Worm (Caenorhabditis elegans) whole organism, young adult: ENCODE results near the gene nlr-1.
A peak's percentile ranks its signal among the peaks of the same experiment; 100 is the strongest.

Experiments
- B0019.2 ChIP-seq: fragments of 200-800 bp; sonication (Bioruptor generic); conservative IDR thresholded peaks from 2 replicates; pipeline ENCODE4 v1.3.6; 2022; ENCODE audit warnings: missing genetic modification reagents, missing genetic modification characterization, missing compliant biosample characterization
- B0035.1 ChIP-seq: sonication (generic microtip); optimal IDR thresholded peaks from 2 replicates; lab custom pipeline; 2016; ENCODE audit warnings: missing genetic modification characterization, mild to moderate bottlenecking, missing compliant biosample characterization, missing genotype, missing genetic modification reagents
- C17E4.6 ChIP-seq: fragments of 200-800 bp; sonication (Bioruptor generic); IDR thresholded peaks from 2 replicates; pipeline ENCODE4 v1.3.6; 2022; ENCODE audit warnings: missing genetic modification reagents, missing genetic modification characterization, missing compliant biosample characterization
- F10E7.11 ChIP-seq: sonication (generic microtip); optimal IDR thresholded peaks from 2 replicates; lab custom pipeline; 2017; ENCODE audit warnings: mild to moderate bottlenecking, missing genetic modification characterization, moderate library complexity, missing compliant biosample characterization
- F52B5.7 ChIP-seq: sonication (generic microtip); optimal IDR thresholded peaks from 2 replicates; lab custom pipeline; 2016; ENCODE audit warnings: mild to moderate bottlenecking, missing genetic modification characterization, missing compliant biosample characterization
- F55B11.4 ChIP-seq: sonication (generic microtip); optimal IDR thresholded peaks from 2 replicates; lab custom pipeline; 2016; ENCODE audit warnings: missing compliant biosample characterization, missing genetic modification characterization, borderline replicate concordance; ENCODE audit not compliant: insufficient read depth
- F57A8.1 ChIP-seq: fragments of 200-800 bp; sonication (Bioruptor generic); optimal IDR thresholded peaks from 2 replicates; lab custom pipeline; 2018; ENCODE audit warnings: mild to moderate bottlenecking, missing genetic modification characterization, moderate library complexity, missing compliant biosample characterization
- K12H6.12 ChIP-seq: fragments of 200-800 bp; sonication (Bioruptor generic); optimal IDR thresholded peaks from 2 replicates; lab custom pipeline; 2018; ENCODE audit warnings: mild to moderate bottlenecking, missing genetic modification characterization, missing compliant biosample characterization
- Y53F4B.3 ChIP-seq: fragments of 200-800 bp; sonication (Bioruptor generic); IDR thresholded peaks from 2 replicates; pipeline ENCODE4 v1.3.6; 2022; ENCODE audit warnings: missing genetic modification reagents, missing genetic modification characterization, missing compliant biosample characterization
- Y53G8AR.9 ChIP-seq: fragments of 200-800 bp; sonication (Bioruptor generic); conservative IDR thresholded peaks from 2 replicates; pipeline ENCODE4 v1.3.6; 2022; ENCODE audit warnings: missing genetic modification reagents, missing genetic modification characterization, missing compliant biosample characterization
- ZK185.1 ChIP-seq: sonication (generic microtip); optimal IDR thresholded peaks from 2 replicates; lab custom pipeline; 2016; ENCODE audit warnings: mild to moderate bottlenecking, missing genetic modification characterization, missing compliant biosample characterization; ENCODE audit not compliant: poor library complexity, severe bottlenecking
- ama-1 ChIP-seq, 3 experiments: fragments of 150-350 bp in 1 of 3; sonication (generic microtip) in 2 of 3; optimal IDR thresholded peaks; 2 replicates each; lab custom pipeline; 2014 to 2018; ENCODE audit warnings: missing biosample characterization in 2 of 3, missing genetic modification characterization in 2 of 3, missing genetic modification reagents in 2 of 3
- aptf-2 ChIP-seq: fragments of 200-800 bp; sonication (Bioruptor generic); conservative IDR thresholded peaks from 2 replicates; pipeline ENCODE4 v1.3.6; 2022; ENCODE audit warnings: missing genetic modification reagents, missing genetic modification characterization, missing compliant biosample characterization
- aptf-3 ChIP-seq: fragments of 200-800 bp; sonication (Bioruptor generic); IDR thresholded peaks from 2 replicates; pipeline ENCODE4 v1.3.6; 2022; ENCODE audit warnings: missing genetic modification characterization, missing compliant biosample characterization
- attf-5 ChIP-seq: fragments of 200-800 bp; sonication (Bioruptor generic); optimal IDR thresholded peaks from 2 replicates; lab custom pipeline; 2018; ENCODE audit warnings: mild to moderate bottlenecking, missing genetic modification characterization, missing compliant biosample characterization
- bed-1 ChIP-seq: fragments of 200-800 bp; sonication (Bioruptor generic); IDR thresholded peaks from 2 replicates; pipeline ENCODE4 v1.3.6; 2022; ENCODE audit warnings: missing genetic modification reagents, missing genetic modification characterization, missing compliant biosample characterization
- cebp-1 ChIP-seq, 2 experiments: fragments of 200-800 bp in 1 of 2; sonication (Bioruptor generic) in 1 of 2; sonication (generic microtip) in 1 of 2; IDR thresholded peaks in 1 of 2; optimal IDR thresholded peaks in 1 of 2; 2 replicates each; pipeline versions ENCODE4 v1.3.6 to Lab custom; 2017 to 2022; ENCODE audit warnings: missing compliant biosample characterization in 2 of 2, missing genetic modification characterization in 2 of 2, mild to moderate bottlenecking in 1 of 2, missing genetic modification reagents in 1 of 2, moderate library complexity in 1 of 2
- cebp-2 ChIP-seq: fragments of 200-800 bp; sonication (Bioruptor generic); IDR thresholded peaks from 2 replicates; pipeline ENCODE4 v1.3.6; 2022; ENCODE audit warnings: missing genetic modification characterization, missing compliant biosample characterization
- ceh-40 ChIP-seq: fragments of 200-800 bp; sonication (Bioruptor generic); IDR thresholded peaks from 2 replicates; pipeline ENCODE4 v1.3.6; 2022; ENCODE audit warnings: missing genetic modification characterization, missing compliant biosample characterization
- ceh-58 ChIP-seq: fragments of 200-800 bp; sonication (Bioruptor generic); IDR thresholded peaks from 2 replicates; pipeline ENCODE4 v1.3.6; 2022; ENCODE audit warnings: missing genetic modification characterization, missing compliant biosample characterization
- ceh-79 ChIP-seq: sonication (generic microtip); optimal IDR thresholded peaks from 2 replicates; lab custom pipeline; 2017; ENCODE audit warnings: mild to moderate bottlenecking, missing genetic modification characterization, missing compliant biosample characterization
- dox-1 ChIP-seq: fragments of 200-800 bp; sonication (Bioruptor generic); IDR thresholded peaks from 2 replicates; pipeline ENCODE4 v1.3.6; 2022; ENCODE audit warnings: missing genetic modification reagents, missing genetic modification characterization, missing compliant biosample characterization
- dpl-1 ChIP-seq: fragments of 150-350 bp; optimal IDR thresholded peaks from 2 replicates; lab custom pipeline; 2014; ENCODE audit warnings: missing biosample characterization, missing genetic modification reagents, missing genetic modification characterization
- efl-1 ChIP-seq: fragments of 150-350 bp; optimal IDR thresholded peaks from 2 replicates; lab custom pipeline; 2014; ENCODE audit warnings: missing biosample characterization, missing genetic modification reagents, missing genetic modification characterization
- egl-44 ChIP-seq: fragments of 200-800 bp; sonication (Bioruptor generic); IDR thresholded peaks from 2 replicates; pipeline ENCODE4 v1.3.6; 2022; ENCODE audit warnings: missing genetic modification reagents, missing genetic modification characterization, missing compliant biosample characterization
- egrh-3 ChIP-seq: fragments of 200-800 bp; sonication (Bioruptor generic); IDR thresholded peaks from 2 replicates; pipeline ENCODE4 v1.3.6; 2022; ENCODE audit warnings: missing genetic modification reagents, missing genetic modification characterization, missing compliant biosample characterization
- him-1 ChIP-seq: sonication (generic microtip); optimal IDR thresholded peaks from 2 replicates; lab custom pipeline; 2016; ENCODE audit warnings: missing genotype, missing genetic modification reagents, missing genetic modification characterization, missing compliant biosample characterization
- hmg-1.2 ChIP-seq: fragments of 200-800 bp; sonication (Bioruptor generic); IDR thresholded peaks from 2 replicates; pipeline ENCODE4 v1.3.6; 2022; ENCODE audit warnings: missing genetic modification reagents, missing genetic modification characterization, missing compliant biosample characterization
- hrde-1 ChIP-seq: sonication (generic microtip); optimal IDR thresholded peaks from 2 replicates; lab custom pipeline; 2016; ENCODE audit warnings: missing genetic modification characterization, mild to moderate bottlenecking, missing compliant biosample characterization, moderate library complexity, missing genotype, missing genetic modification reagents, borderline replicate concordance
- lag-1 ChIP-seq: fragments of 200-800 bp; sonication (Bioruptor generic); IDR thresholded peaks from 2 replicates; pipeline ENCODE4 v1.3.6; 2022; ENCODE audit warnings: missing genetic modification reagents, missing genetic modification characterization, missing compliant biosample characterization
- lin-54 ChIP-seq: fragments of 200-800 bp; sonication (Bioruptor generic); optimal IDR thresholded peaks from 2 replicates; lab custom pipeline; 2018; ENCODE audit warnings: mild to moderate bottlenecking, missing genetic modification characterization, missing compliant biosample characterization
- lir-1 ChIP-seq: fragments of 200-800 bp; sonication (Bioruptor generic); conservative IDR thresholded peaks from 2 replicates; pipeline ENCODE4 v1.3.6; 2022; ENCODE audit warnings: missing genetic modification reagents, missing genetic modification characterization, missing compliant biosample characterization
- lsy-27 ChIP-seq: sonication (generic microtip); optimal IDR thresholded peaks from 2 replicates; lab custom pipeline; 2017; ENCODE audit warnings: missing genetic modification characterization, mild to moderate bottlenecking, missing compliant biosample characterization, antibody characterized with exemption, missing genotype, borderline replicate concordance; ENCODE audit not compliant: insufficient read depth
- madf-10 ChIP-seq: sonication (generic microtip); optimal IDR thresholded peaks from 2 replicates; lab custom pipeline; 2016; ENCODE audit warnings: mild to moderate bottlenecking, missing genetic modification characterization, missing compliant biosample characterization
- madf-3 ChIP-seq: fragments of 200-800 bp; sonication (Bioruptor generic); IDR thresholded peaks from 2 replicates; pipeline ENCODE4 v1.3.6; 2022; ENCODE audit warnings: missing genetic modification reagents, missing genetic modification characterization, missing compliant biosample characterization
- madf-8 ChIP-seq: fragments of 200-800 bp; sonication (Bioruptor generic); conservative IDR thresholded peaks from 2 replicates; pipeline ENCODE4 v1.3.6; 2022; ENCODE audit warnings: missing genetic modification reagents, missing genetic modification characterization, missing compliant biosample characterization
- mcd-1 ChIP-seq: fragments of 200-800 bp; sonication (Bioruptor generic); IDR thresholded peaks from 2 replicates; pipeline ENCODE4 v1.3.6; 2022; ENCODE audit warnings: missing genetic modification reagents, missing genetic modification characterization, missing compliant biosample characterization
- mxl-1 ChIP-seq: sonication (generic microtip); optimal IDR thresholded peaks from 2 replicates; lab custom pipeline; 2016; ENCODE audit warnings: missing genetic modification characterization, missing compliant biosample characterization
- nfya-1 ChIP-seq: sonication (generic microtip); optimal IDR thresholded peaks from 2 replicates; lab custom pipeline; 2017; ENCODE audit warnings: antibody characterized with exemption, missing compliant biosample characterization, missing genetic modification characterization, borderline replicate concordance; ENCODE audit not compliant: insufficient read depth
- nfyb-1 ChIP-seq: fragments of 200-800 bp; sonication (Bioruptor generic); IDR thresholded peaks from 2 replicates; pipeline ENCODE4 v1.3.6; 2022; ENCODE audit warnings: missing genetic modification reagents, missing genetic modification characterization, missing compliant biosample characterization
- nhr-27 ChIP-seq: fragments of 200-800 bp; sonication (Bioruptor generic); optimal IDR thresholded peaks from 2 replicates; lab custom pipeline; 2018; ENCODE audit warnings: mild to moderate bottlenecking, missing genetic modification characterization, moderate library complexity, missing compliant biosample characterization
- nhr-80 ChIP-seq: sonication (generic microtip); optimal IDR thresholded peaks from 2 replicates; lab custom pipeline; 2016; ENCODE audit warnings: missing genetic modification characterization, missing compliant biosample characterization
- snpc-3.4 ChIP-seq: sonication (generic microtip); optimal IDR thresholded peaks from 2 replicates; lab custom pipeline; 2017; ENCODE audit warnings: missing genetic modification characterization, mild to moderate bottlenecking, missing compliant biosample characterization, antibody characterized with exemption, moderate library complexity, missing genotype, missing genetic modification reagents
- sptf-2 ChIP-seq: fragments of 200-800 bp; sonication (Bioruptor generic); optimal IDR thresholded peaks from 2 replicates; lab custom pipeline; 2018; ENCODE audit warnings: mild to moderate bottlenecking, missing genetic modification characterization, missing compliant biosample characterization
- zfh-2 ChIP-seq: fragments of 200-800 bp; sonication (Bioruptor generic); conservative IDR thresholded peaks from 2 replicates; pipeline ENCODE4 v1.3.6; 2022; ENCODE audit warnings: missing genetic modification reagents, missing genetic modification characterization, missing compliant biosample characterization
- ztf-6 ChIP-seq: fragments of 200-800 bp; sonication (Bioruptor generic); IDR thresholded peaks from 2 replicates; pipeline ENCODE4 v1.3.6; 2022; ENCODE audit warnings: missing genetic modification reagents, missing genetic modification characterization, missing compliant biosample characterization

Gene nlr-1

DNA sequence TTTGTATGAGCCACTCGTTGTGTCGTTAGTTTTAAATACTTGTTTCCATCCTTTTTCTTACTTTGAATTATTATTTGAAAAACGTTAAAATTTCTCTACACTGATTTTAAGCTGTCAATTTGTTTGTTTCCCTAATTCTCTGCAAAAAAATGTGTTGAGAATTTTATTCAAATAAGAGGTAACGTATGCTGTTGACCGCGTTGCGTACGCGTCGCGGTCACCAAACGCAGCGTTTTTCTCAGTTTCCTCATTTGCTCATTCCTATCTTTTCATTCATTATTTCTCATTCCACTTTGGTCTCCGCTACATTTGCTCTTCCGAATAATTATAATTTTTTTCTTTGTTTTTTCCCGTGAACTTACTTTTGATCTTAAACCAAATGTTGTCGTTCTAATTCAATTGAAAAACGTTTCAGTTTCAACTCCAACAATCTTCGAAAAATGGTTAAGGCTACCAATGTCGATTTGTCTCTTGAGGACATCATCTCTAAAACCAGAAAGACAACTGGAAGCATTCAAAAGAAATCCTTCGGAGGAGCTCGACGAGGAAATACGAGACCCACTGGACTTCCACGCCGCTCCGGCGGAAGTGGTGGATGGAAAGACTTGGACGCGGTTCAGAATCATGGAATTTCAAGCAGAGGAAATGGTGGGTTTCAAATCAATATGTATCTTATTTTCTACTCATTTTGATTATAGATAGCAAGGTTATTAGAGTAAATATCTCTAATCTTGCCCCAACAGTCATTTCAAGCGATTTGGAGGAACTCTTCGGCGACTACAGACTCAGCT lies 55.1 kb downstream of the nlr-1 start, which contains the start of gene aly-3:
Gene aly-3, plus strand, starts transcription at position 409 of the 791 bp plus-strand sequence.
- TF ChIP-seq K12H6.12 (no peak), ama-1 (optimal IDR thresholded peaks at IDR 0.05; lab: Kevin White, UChicago) (no peak), ama-1 (GFP tag; optimal IDR thresholded peaks at IDR 0.05; lab: Kevin White, UChicago) (peak in 1 of 2 experiments; percentile 15), C17E4.6 (GFP tag; lab: Robert Waterston, UW) (no peak), Y53F4B.3 (GFP tag; lab: Robert Waterston, UW) (no peak), dox-1 (no peak), cebp-2 (no peak), hrde-1 (no peak), F52B5.7 (tag; lab: Kevin White, UChicago) (no peak), B0019.2 (GFP tag; lab: Robert Waterston, UW) (no peak), egl-44 (GFP tag; lab: Robert Waterston, UW) (no peak), egrh-3 (no peak), mcd-1 (GFP tag; lab: Robert Waterston, UW) (no peak), nhr-80 (tag; lab: Kevin White, UChicago) (peak; percentile 6), F55B11.4 (tag; lab: Kevin White, UChicago) (no peak), cebp-1 (GFP tag; IDR thresholded peaks at IDR 0.05; lab: Robert Waterston, UW) (no peak), cebp-1 (tag; optimal IDR thresholded peaks at IDR 0.05; lab: Kevin White, UChicago) (peak; percentile 8), ceh-79 (tag; lab: Kevin White, UChicago) (no peak), madf-3 (peak; percentile 89), him-1 (tag; lab: Kevin White, UChicago) (no peak), aptf-3 (GFP tag; lab: Robert Waterston, UW) (no peak), F57A8.1 (GFP tag; lab: Kevin White, UChicago) (no peak), lag-1 (no peak), ceh-40 (no peak), ceh-58 (GFP tag; lab: Robert Waterston, UW) (no peak), nhr-27 (tag; lab: Kevin White, UChicago) (no peak), sptf-2 (no peak), madf-10 (tag; lab: Kevin White, UChicago) (no peak), F10E7.11 (tag; lab: Kevin White, UChicago) (no peak), snpc-3.4 (no peak), aptf-2 (no peak), nfya-1 (tag; lab: Kevin White, UChicago) (no peak), dpl-1 (GFP tag; lab: Kevin White, UChicago) (no peak), ztf-6 (GFP tag; lab: Robert Waterston, UW) (no peak), mxl-1 (no peak)

DNA sequence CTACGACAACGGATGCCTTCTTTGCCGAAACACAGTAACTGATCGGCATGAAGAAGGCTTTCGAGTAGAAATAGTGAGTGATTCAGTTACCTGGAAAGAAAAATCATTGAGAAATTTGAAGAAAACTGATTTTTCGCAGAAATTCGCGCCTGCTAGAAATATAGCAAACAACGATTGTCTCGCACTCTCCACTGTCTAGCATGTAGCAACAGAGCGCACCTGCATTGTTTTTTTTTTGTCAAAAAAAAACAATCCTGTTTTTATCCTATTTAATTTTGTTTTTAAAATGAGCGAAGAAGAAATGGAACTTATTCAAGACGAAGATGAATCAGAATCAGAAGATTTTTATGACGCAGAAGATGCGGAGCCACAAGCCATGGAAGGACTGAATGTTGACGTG lies 57.1 kb downstream of the nlr-1 start, which contains the start of the genes ddb-1 and M18.6:
Gene ddb-1, minus strand, starts transcription at position 90 of the 400 bp plus-strand sequence.
Gene M18.6, plus strand, starts transcription at position 235 of the 400 bp plus-strand sequence.
- TF ChIP-seq mxl-1 (no peak), B0035.1 (no peak), mcd-1 (GFP tag; lab: Robert Waterston, UW) (peak; percentile 72), Y53G8AR.9 (no peak), attf-5 (GFP tag; lab: Kevin White, UChicago) (peak; percentile 43), egl-44 (GFP tag; lab: Robert Waterston, UW) (no peak), bed-1 (no peak), nfyb-1 (no peak), madf-8 (peak; percentile 42; the same call in 1 of the 2 replicates), hmg-1.2 (GFP tag; lab: Robert Waterston, UW) (peak; percentile 59; the same call in 1 of the 2 replicates), ztf-6 (GFP tag; lab: Robert Waterston, UW) (no peak), B0019.2 (GFP tag; lab: Robert Waterston, UW) (no peak), lsy-27 (tag; lab: Kevin White, UChicago) (no peak), zfh-2 (GFP tag; lab: Robert Waterston, UW) (no peak), madf-3 (peak; percentile 67; the same call in 1 of the 2 replicates), lin-54 (GFP tag; lab: Kevin White, UChicago) (peak; percentile 15), efl-1 (GFP tag; lab: Kevin White, UChicago) (peak; percentile 77), ZK185.1 (tag; lab: Kevin White, UChicago) (no peak), lir-1 (no peak)
